Fruit fly (Drosophila melanogaster) whole organism, wandering third instar larva: ENCODE results near the gene rols.

ENCODE experiments used
- fru ChIP-seq: fragments of 200-800 bp; sonication (Bioruptor generic); optimal IDR thresholded peaks from 3 replicates; lab custom pipeline; 2016; ENCODE audit warnings: missing biosample characterization, mild to moderate bottlenecking, missing genetic modification characterization
- rgr ChIP-seq: fragments of 200-800 bp; sonication (Bioruptor generic); optimal IDR thresholded peaks from 3 replicates; lab custom pipeline; 2016; ENCODE audit warnings: missing biosample characterization, mild to moderate bottlenecking, missing genetic modification characterization

dm6 chr3L:12036658-12037057 is 28.0 kb downstream of the rols start:
- TF ChIP-seq rgr (no peak), fru (GFP tag; lab: Kevin White, UChicago) (no peak)
